Worm (Caenorhabditis elegans) whole organism, L3 larva: ENCODE measurements around the gene C48B4.3.

ENCODE experiments used
- R02D3.7 ChIP-seq: fragments of 150-350 bp; optimal IDR thresholded peaks from 2 replicates; lab custom pipeline; 2014; ENCODE audit warnings: missing biosample characterization, missing genetic modification characterization
- ama-1 ChIP-seq: fragments of 150-350 bp; optimal IDR thresholded peaks from 2 replicates; lab custom pipeline; 2018
- ceh-16 ChIP-seq: sonication (generic microtip); optimal IDR thresholded peaks from 2 replicates; lab custom pipeline; 2017; ENCODE audit warnings: missing biosample characterization, missing genetic modification characterization
- ceh-82 ChIP-seq: fragments of 150-350 bp; optimal IDR thresholded peaks from 2 replicates; lab custom pipeline; 2014; ENCODE audit warnings: missing biosample characterization, missing genetic modification characterization
- ceh-9 ChIP-seq: sonication (generic microtip); optimal IDR thresholded peaks from 2 replicates; lab custom pipeline; 2018; ENCODE audit warnings: missing biosample characterization, missing genetic modification characterization
- daf-12 ChIP-seq: fragments of 150-350 bp; optimal IDR thresholded peaks from 2 replicates; lab custom pipeline; 2014; ENCODE audit warnings: missing biosample characterization, missing genetic modification reagents, missing genetic modification characterization
- egl-27 ChIP-seq: sonication (generic microtip); optimal IDR thresholded peaks from 4 replicates; lab custom pipeline; 2017; ENCODE audit warnings: missing biosample characterization, missing genetic modification reagents, missing genetic modification characterization
- egl-5 ChIP-seq: fragments of 150-350 bp; optimal IDR thresholded peaks from 2 replicates; lab custom pipeline; 2017; ENCODE audit warnings: missing biosample characterization, missing genetic modification reagents, missing genetic modification characterization, inconsistent platforms
- elt-1 ChIP-seq: fragments of 150-350 bp; optimal IDR thresholded peaks from 2 replicates; lab custom pipeline; 2014; ENCODE audit warnings: missing biosample characterization, missing genetic modification characterization
- elt-2 ChIP-seq: sonication (generic microtip); optimal IDR thresholded peaks from 2 replicates; lab custom pipeline; 2016; ENCODE audit warnings: missing genetic modification reagents, mild to moderate bottlenecking, missing genetic modification characterization, missing compliant biosample characterization
- elt-3 ChIP-seq, 3 experiments: fragments of 150-350 bp in 1 of 3; sonication (generic microtip) in 2 of 3; optimal IDR thresholded peaks; 2 replicates in 2 of 3; 4 replicates in 1 of 3; lab custom pipeline; 2014 to 2017; ENCODE audit warnings: missing biosample characterization in 3 of 3, missing genetic modification characterization in 3 of 3
- fkh-10 ChIP-seq: sonication (generic microtip); optimal IDR thresholded peaks from 2 replicates; lab custom pipeline; 2017; ENCODE audit warnings: missing biosample characterization, missing genetic modification reagents, missing genetic modification characterization
- fos-1 ChIP-seq: fragments of 150-350 bp; optimal IDR thresholded peaks from 2 replicates; lab custom pipeline; 2014; ENCODE audit warnings: missing biosample characterization, missing genetic modification characterization
- hmg-11 ChIP-seq: sonication (generic microtip); optimal IDR thresholded peaks from 2 replicates; lab custom pipeline; 2016; ENCODE audit warnings: missing genetic modification characterization, missing compliant biosample characterization
- jun-1 ChIP-seq: fragments of 150-350 bp; optimal IDR thresholded peaks from 2 replicates; lab custom pipeline; 2014; ENCODE audit warnings: missing biosample characterization, missing genetic modification reagents, missing genetic modification characterization
- lin-15B ChIP-seq: fragments of 150-350 bp; optimal IDR thresholded peaks from 2 replicates; lab custom pipeline; 2014; ENCODE audit warnings: missing biosample characterization, missing genetic modification characterization
- lin-39 ChIP-seq: fragments of 150-350 bp; optimal IDR thresholded peaks from 2 replicates; lab custom pipeline; 2018; ENCODE audit warnings: missing biosample characterization, missing genetic modification reagents, missing genetic modification characterization
- lsy-12 ChIP-seq: sonication (generic microtip); optimal IDR thresholded peaks from 2 replicates; lab custom pipeline; 2016; ENCODE audit warnings: mild to moderate bottlenecking, missing genetic modification characterization, missing compliant biosample characterization
- mdl-1 ChIP-seq: fragments of 150-350 bp; optimal IDR thresholded peaks from 2 replicates; lab custom pipeline; 2014; ENCODE audit warnings: missing biosample characterization, missing genetic modification characterization
- mml-1 ChIP-seq: fragments of 150-350 bp; sonication (generic microtip); optimal IDR thresholded peaks from 3 replicates; lab custom pipeline; 2014; ENCODE audit warnings: missing biosample characterization, missing genetic modification characterization
- nfya-1 ChIP-seq: sonication (generic microtip); optimal IDR thresholded peaks from 2 replicates; lab custom pipeline; 2017; ENCODE audit warnings: missing genetic modification characterization, mild to moderate bottlenecking, missing compliant biosample characterization, antibody characterized with exemption, moderate library complexity; ENCODE audit not compliant: insufficient read depth
- nhr-11 ChIP-seq: fragments of 150-350 bp; optimal IDR thresholded peaks from 2 replicates; lab custom pipeline; 2014; ENCODE audit warnings: missing biosample characterization, missing genetic modification characterization
- nhr-23 ChIP-seq: fragments of 150-350 bp; optimal IDR thresholded peaks from 2 replicates; lab custom pipeline; 2014; ENCODE audit warnings: missing biosample characterization, missing genetic modification reagents, missing genetic modification characterization
- nhr-25 ChIP-seq: sonication (generic microtip); optimal IDR thresholded peaks from 2 replicates; lab custom pipeline; 2017; ENCODE audit warnings: missing biosample characterization, missing genetic modification characterization
- nhr-28 ChIP-seq: fragments of 150-350 bp; optimal IDR thresholded peaks from 2 replicates; lab custom pipeline; 2014; ENCODE audit warnings: missing biosample characterization, missing genetic modification characterization
- nhr-43 ChIP-seq: sonication (generic microtip); optimal IDR thresholded peaks from 2 replicates; lab custom pipeline; 2016; ENCODE audit warnings: mild to moderate bottlenecking, missing genetic modification characterization, missing compliant biosample characterization; ENCODE audit not compliant: poor library complexity, severe bottlenecking
- nhr-67 ChIP-seq: fragments of 150-350 bp; optimal IDR thresholded peaks from 2 replicates; lab custom pipeline; 2014; ENCODE audit warnings: missing biosample characterization, missing genetic modification characterization
- nhr-76 ChIP-seq: fragments of 150-350 bp; sonication (generic microtip); optimal IDR thresholded peaks from 5 replicates; lab custom pipeline; 2014; ENCODE audit warnings: missing biosample characterization, missing genetic modification characterization
- nhr-77 ChIP-seq: fragments of 150-350 bp; optimal IDR thresholded peaks from 2 replicates; lab custom pipeline; 2014; ENCODE audit warnings: missing biosample characterization, missing genetic modification characterization
- pha-4 ChIP-seq: fragments of 150-350 bp; optimal IDR thresholded peaks from 2 replicates; lab custom pipeline; 2014; ENCODE audit warnings: missing biosample characterization, missing genetic modification reagents, missing genetic modification characterization
- sea-2 ChIP-seq: fragments of 150-350 bp; sonication (generic microtip); optimal IDR thresholded peaks from 4 replicates; lab custom pipeline; 2014; ENCODE audit warnings: missing biosample characterization, missing genetic modification reagents, missing genetic modification characterization
- skn-1 ChIP-seq: fragments of 150-350 bp; optimal IDR thresholded peaks from 2 replicates; lab custom pipeline; 2014; ENCODE audit warnings: missing biosample characterization, missing genetic modification characterization
- snpc-4 ChIP-seq: fragments of 150-350 bp; optimal IDR thresholded peaks from 2 replicates; lab custom pipeline; 2014; ENCODE audit warnings: missing biosample characterization, missing genetic modification characterization
- tbx-2 ChIP-seq: sonication (generic microtip); optimal IDR thresholded peaks from 2 replicates; lab custom pipeline; 2016; ENCODE audit warnings: mild to moderate bottlenecking, missing genetic modification characterization, missing compliant biosample characterization
- unc-39 ChIP-seq: sonication (generic microtip); optimal IDR thresholded peaks from 4 replicates; lab custom pipeline; 2017; ENCODE audit warnings: missing biosample characterization, missing genetic modification characterization
- ztf-11 ChIP-seq: fragments of 150-350 bp; optimal IDR thresholded peaks from 2 replicates; lab custom pipeline; 2014; ENCODE audit warnings: missing biosample characterization, missing genetic modification characterization
- ztf-4 ChIP-seq: fragments of 150-350 bp; optimal IDR thresholded peaks from 2 replicates; lab custom pipeline; 2014; ENCODE audit warnings: missing biosample characterization, missing genetic modification characterization

Gene C48B4.3

DNA sequence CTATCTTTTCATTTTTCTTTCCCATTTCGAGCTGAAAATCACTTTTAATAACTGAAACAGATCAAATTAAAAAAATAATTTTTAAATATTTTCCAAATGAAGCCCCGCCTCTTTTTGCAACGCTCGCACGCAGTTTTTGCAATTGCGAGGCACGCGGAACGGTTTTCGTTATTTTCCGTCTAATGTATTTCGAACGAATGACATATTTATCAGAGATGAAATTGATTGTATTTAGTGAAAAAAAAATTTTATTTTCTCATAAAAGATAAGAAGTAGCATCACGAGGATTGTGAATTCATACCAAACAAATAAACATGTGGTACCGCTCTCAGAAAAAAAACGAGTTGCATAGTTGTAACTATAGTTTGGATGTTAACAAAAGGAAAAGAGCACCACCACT lies 47.7 kb upstream of the C48B4.3 start, which contains the start of gene rpac-19:
TSS of gene rpac-19 (minus strand) at position 31 of the 400 bp plus-strand sequence.
- no peak for TF ChIP-seq ceh-16 (tag; lab: Kevin White, UChicago)
- TF ChIP-seq elt-2 (tag; lab: Kevin White, UChicago): peak; percentile 80
- no peak for TF ChIP-seq elt-3 (tag; optimal IDR thresholded peaks at IDR 0.05; lab: Kevin White, UChicago)
- peak; percentile 72 for TF ChIP-seq nhr-23 (tag; lab: Kevin White, UChicago)
- peak; percentile 77 for TF ChIP-seq nhr-43 (tag; lab: Kevin White, UChicago)
- peak; percentile 66 for TF ChIP-seq nfya-1 (tag; lab: Kevin White, UChicago)
- TF ChIP-seq ceh-82: no peak
- TF ChIP-seq nhr-76 (tag; lab: Kevin White, UChicago): no peak
- TF ChIP-seq nhr-67 (tag; lab: Kevin White, UChicago): peak; percentile 25
- peak; percentile 37 for TF ChIP-seq nhr-25 (tag; lab: Kevin White, UChicago)
- peak; percentile 36 for TF ChIP-seq jun-1 (tag; lab: Kevin White, UChicago)
- TF ChIP-seq ztf-4 (tag; lab: Kevin White, UChicago): no peak
- peak; percentile 6 for TF ChIP-seq lin-15B (tag; lab: Kevin White, UChicago)
- TF ChIP-seq egl-5: peak; percentile 56
- peak; percentile 82 for TF ChIP-seq pha-4 (tag; lab: Kevin White, UChicago)
- peak; percentile 53 for TF ChIP-seq snpc-4 (tag; lab: Kevin White, UChicago)
- no peak for TF ChIP-seq daf-12 (tag; lab: Kevin White, UChicago)
- TF ChIP-seq sea-2 (GFP tag; lab: Kevin White, UChicago): no peak
- peak; percentile 80 for TF ChIP-seq lsy-12 (tag; lab: Kevin White, UChicago)
- TF ChIP-seq ama-1 (lab: Kevin White, UChicago): peak; percentile 93
- peak; percentile 33 for TF ChIP-seq skn-1 (tag; lab: Kevin White, UChicago)
- no peak for TF ChIP-seq nhr-11 (tag; lab: Kevin White, UChicago)
- peak; percentile 71 for TF ChIP-seq hmg-11 (tag; lab: Kevin White, UChicago)
- peak; percentile 16 for TF ChIP-seq lin-39 (tag; lab: Kevin White, UChicago)
- TF ChIP-seq tbx-2 (tag; lab: Kevin White, UChicago): peak; percentile 29
- no peak for TF ChIP-seq egl-27
- no peak for TF ChIP-seq unc-39 (tag; lab: Kevin White, UChicago)
- TF ChIP-seq R02D3.7 (tag; lab: Kevin White, UChicago): no peak

- TF ChIP-seq fkh-10 (GFP tag; lab: Kevin White, UChicago): no peak
- no peak for TF ChIP-seq ceh-16 (tag; lab: Kevin White, UChicago)
- no peak for TF ChIP-seq elt-2 (tag; lab: Kevin White, UChicago)
- TF ChIP-seq nhr-67 (tag; lab: Kevin White, UChicago): no peak
- TF ChIP-seq hmg-11 (tag; lab: Kevin White, UChicago): no peak
- TF ChIP-seq elt-1 (tag; lab: Kevin White, UChicago): no peak
- no peak for TF ChIP-seq fos-1 (tag; lab: Kevin White, UChicago)
- TF ChIP-seq ceh-9 (tag; lab: Kevin White, UChicago): no peak
- TF ChIP-seq nhr-43 (tag; lab: Kevin White, UChicago): no peak
- TF ChIP-seq ama-1 (lab: Kevin White, UChicago): no peak
- TF ChIP-seq ztf-4 (tag; lab: Kevin White, UChicago): no peak
- TF ChIP-seq nfya-1 (tag; lab: Kevin White, UChicago): no peak
- TF ChIP-seq tbx-2 (tag; lab: Kevin White, UChicago): no peak
- no peak for TF ChIP-seq elt-3 (tag; optimal IDR thresholded peaks at IDR 0.05; lab: Kevin White, UChicago)
- no peak for TF ChIP-seq egl-27
- TF ChIP-seq mml-1 (tag; lab: Kevin White, UChicago): no peak
- no peak for TF ChIP-seq mdl-1 (tag; lab: Kevin White, UChicago)
- no peak for TF ChIP-seq sea-2 (GFP tag; lab: Kevin White, UChicago)
- no peak for TF ChIP-seq daf-12 (tag; lab: Kevin White, UChicago)
Observed at ce11 chrIII:9629054-9629453, 46.9 kb upstream of the C48B4.3 start, which contains the start of gene tbg-1. Gene tbg-1, minus strand, starts transcription at chrIII:9629154.

- TF ChIP-seq ama-1 (lab: Kevin White, UChicago) (peak; percentile 56), ztf-4 (tag; lab: Kevin White, UChicago) (peak; percentile 43), lsy-12 (tag; lab: Kevin White, UChicago) (peak; percentile 13), hmg-11 (tag; lab: Kevin White, UChicago) (no peak)
Observed at ce11 chrIII:9626602-9627001, 44.4 kb upstream of the C48B4.3 start.

- no peak for TF ChIP-seq unc-39 (tag; lab: Kevin White, UChicago)
- TF ChIP-seq tbx-2 (tag; lab: Kevin White, UChicago): no peak
- TF ChIP-seq nhr-25 (tag; lab: Kevin White, UChicago): no peak
- no peak for TF ChIP-seq nhr-28 (tag; lab: Kevin White, UChicago)
- no peak for TF ChIP-seq mml-1 (tag; lab: Kevin White, UChicago)
- TF ChIP-seq ceh-82: no peak
- TF ChIP-seq ztf-11: no peak
- TF ChIP-seq ztf-4 (tag; lab: Kevin White, UChicago): no peak
- no peak for TF ChIP-seq nhr-11 (tag; lab: Kevin White, UChicago)
- TF ChIP-seq skn-1 (tag; lab: Kevin White, UChicago): no peak
- TF ChIP-seq nhr-77: no peak
Observed at ce11 chrIII:9623460-9623859, 41.3 kb upstream of the C48B4.3 start.
